Fruit fly (Drosophila melanogaster) whole organism, pupa: ENCODE results near the gene RpL22.

ENCODE experiments used
- CG10348 ChIP-seq: fragments of 200-800 bp; sonication (Bioruptor generic); IDR thresholded peaks from 2 replicates; pipeline ENCODE4 v1.3.6; 2022; ENCODE audit warnings: missing biosample characterization, missing genetic modification characterization
- CG4496 ChIP-seq: fragments of 200-800 bp; sonication (Bioruptor generic); IDR thresholded peaks from 3 replicates; pipeline ENCODE4 v1.3.6; 2022; ENCODE audit warnings: missing biosample characterization, missing genetic modification characterization
- Ets98B ChIP-seq: fragments of 200-800 bp; sonication (Bioruptor generic); IDR thresholded peaks from 2 replicates; pipeline ENCODE4 v1.3.6; 2022; ENCODE audit warnings: missing biosample characterization, missing genetic modification characterization
- Pif1B ChIP-seq: fragments of 200-800 bp; sonication (Bioruptor generic); optimal IDR thresholded peaks from 3 replicates; lab custom pipeline; 2016; ENCODE audit warnings: missing biosample characterization, missing genetic modification characterization
- Snoo ChIP-seq: fragments of 200-800 bp; sonication (Bioruptor generic); optimal IDR thresholded peaks from 3 replicates; lab custom pipeline; 2017; ENCODE audit warnings: missing biosample characterization, mild to moderate bottlenecking, missing genetic modification characterization, inconsistent platforms
- gl ChIP-seq: fragments of 200-800 bp; sonication (Bioruptor generic); optimal IDR thresholded peaks from 2 replicates; lab custom pipeline; 2018; ENCODE audit warnings: missing biosample characterization, mild to moderate bottlenecking, missing genetic modification characterization
- rn ChIP-seq: fragments of 200-800 bp; sonication (Bioruptor generic); IDR thresholded peaks from 2 replicates; pipeline ENCODE4 v1.3.6; 2022; ENCODE audit warnings: missing biosample characterization, missing genetic modification characterization

DNA sequence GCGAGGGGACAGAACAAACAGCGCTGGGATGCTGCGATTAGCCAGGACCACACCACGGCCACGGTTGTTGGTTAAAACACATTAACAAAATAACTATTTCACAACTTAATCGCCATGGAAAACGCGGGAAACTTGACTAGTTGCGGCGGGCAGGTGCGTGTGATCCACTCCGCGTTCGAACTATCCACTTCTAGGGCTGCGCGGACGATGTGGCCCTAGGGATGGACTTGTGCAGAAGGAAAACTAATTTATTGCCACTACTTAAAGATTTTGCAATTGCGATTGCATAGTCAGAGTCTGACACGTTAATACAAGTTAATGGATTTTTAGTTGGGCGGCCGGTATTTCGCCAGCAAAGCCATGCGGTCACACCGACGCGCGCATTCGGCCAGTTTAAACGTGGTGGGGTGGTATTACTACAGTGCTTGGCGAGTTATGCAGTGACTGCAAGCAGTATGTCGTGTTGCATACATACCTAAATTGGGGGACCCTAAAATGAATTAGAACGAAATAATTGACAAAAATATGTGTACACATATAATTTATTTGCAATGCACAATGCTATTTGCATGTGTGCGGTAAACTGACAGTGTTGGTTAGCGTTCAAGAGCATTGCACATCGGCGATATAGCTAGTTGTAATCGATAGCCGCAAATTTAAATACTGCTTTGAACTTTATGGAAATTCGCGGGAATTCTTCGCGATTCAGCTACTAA, 36.4 kb upstream of the RpL22 start, which contains the start of gene Rbf:
- TF ChIP-seq CG4496 (GFP tag; lab: Robert Waterston, UW) (no peak), gl (tag; lab: Kevin White, UChicago) (no peak), rn (GFP tag; lab: Robert Waterston, UW) (no peak), CG10348 (GFP tag; lab: Robert Waterston, UW) (no peak), Ets98B (no peak), Snoo (tag; lab: Kevin White, UChicago) (no peak), Pif1B (GFP tag; lab: Kevin White, UChicago) (no peak)
